Worm (Caenorhabditis elegans) whole organism, young adult: ENCODE measurements around the gene Y54G2A.49.

Source experiments
- C06A6.2 ChIP-seq: fragments of 200-800 bp; sonication (Bioruptor generic); conservative IDR thresholded peaks from 2 replicates; pipeline ENCODE4 v1.3.6; 2022; ENCODE audit warnings: missing genetic modification characterization, missing compliant biosample characterization
- C17E4.6 ChIP-seq: fragments of 200-800 bp; sonication (Bioruptor generic); IDR thresholded peaks from 2 replicates; pipeline ENCODE4 v1.3.6; 2022; ENCODE audit warnings: missing genetic modification reagents, missing genetic modification characterization, missing compliant biosample characterization
- F52B5.7 ChIP-seq: sonication (generic microtip); optimal IDR thresholded peaks from 2 replicates; lab custom pipeline; 2016; ENCODE audit warnings: mild to moderate bottlenecking, missing genetic modification characterization, missing compliant biosample characterization
- K11D2.4 ChIP-seq: fragments of 200-800 bp; sonication (Bioruptor generic); IDR thresholded peaks from 2 replicates; pipeline ENCODE4 v1.3.6; 2022; ENCODE audit warnings: missing genetic modification reagents, missing genetic modification characterization, missing compliant biosample characterization
- T26A5.8 ChIP-seq: sonication (generic microtip); optimal IDR thresholded peaks from 2 replicates; lab custom pipeline; 2016; ENCODE audit warnings: missing genetic modification characterization, missing compliant biosample characterization
- Y53G8AR.9 ChIP-seq: fragments of 200-800 bp; sonication (Bioruptor generic); conservative IDR thresholded peaks from 2 replicates; pipeline ENCODE4 v1.3.6; 2022; ENCODE audit warnings: missing genetic modification reagents, missing genetic modification characterization, missing compliant biosample characterization
- Y95B8A.8 ChIP-seq: fragments of 200-800 bp; sonication (Bioruptor generic); IDR thresholded peaks from 2 replicates; pipeline ENCODE4 v1.3.6; 2022; ENCODE audit warnings: missing genetic modification reagents, missing genetic modification characterization, missing compliant biosample characterization
- atf-7 ChIP-seq: sonication (generic microtip); optimal IDR thresholded peaks from 2 replicates; lab custom pipeline; 2017; ENCODE audit warnings: mild to moderate bottlenecking, missing genetic modification characterization, missing compliant biosample characterization
- bed-2 ChIP-seq: fragments of 200-800 bp; sonication (Bioruptor generic); IDR thresholded peaks from 2 replicates; pipeline ENCODE4 v1.3.6; 2022; ENCODE audit warnings: missing genetic modification reagents, missing genetic modification characterization, missing compliant biosample characterization
- cebp-1 ChIP-seq, 2 experiments: fragments of 200-800 bp in 1 of 2; sonication (Bioruptor generic) in 1 of 2; sonication (generic microtip) in 1 of 2; IDR thresholded peaks in 1 of 2; optimal IDR thresholded peaks in 1 of 2; 2 replicates each; pipeline versions ENCODE4 v1.3.6 to Lab custom; 2017 to 2022; ENCODE audit warnings: missing compliant biosample characterization in 2 of 2, missing genetic modification characterization in 2 of 2, mild to moderate bottlenecking in 1 of 2, missing genetic modification reagents in 1 of 2, moderate library complexity in 1 of 2
- ceh-58 ChIP-seq: fragments of 200-800 bp; sonication (Bioruptor generic); IDR thresholded peaks from 2 replicates; pipeline ENCODE4 v1.3.6; 2022; ENCODE audit warnings: missing genetic modification characterization, missing compliant biosample characterization
- die-1 ChIP-seq: sonication (generic microtip); optimal IDR thresholded peaks from 2 replicates; lab custom pipeline; 2016; ENCODE audit warnings: missing genotype, mild to moderate bottlenecking, missing genetic modification characterization, missing compliant biosample characterization
- dox-1 ChIP-seq: fragments of 200-800 bp; sonication (Bioruptor generic); IDR thresholded peaks from 2 replicates; pipeline ENCODE4 v1.3.6; 2022; ENCODE audit warnings: missing genetic modification reagents, missing genetic modification characterization, missing compliant biosample characterization
- dpff-1 ChIP-seq: sonication (generic microtip); optimal IDR thresholded peaks from 2 replicates; lab custom pipeline; 2017; ENCODE audit warnings: mild to moderate bottlenecking, missing genetic modification characterization, missing compliant biosample characterization
- egrh-3 ChIP-seq: fragments of 200-800 bp; sonication (Bioruptor generic); IDR thresholded peaks from 2 replicates; pipeline ENCODE4 v1.3.6; 2022; ENCODE audit warnings: missing genetic modification reagents, missing genetic modification characterization, missing compliant biosample characterization
- ekl-4 ChIP-seq: fragments of 200-800 bp; sonication (Bioruptor generic); IDR thresholded peaks from 2 replicates; pipeline ENCODE4 v1.3.6; 2022; ENCODE audit warnings: missing genetic modification reagents, missing genetic modification characterization, missing compliant biosample characterization
- hlh-26 ChIP-seq: fragments of 200-800 bp; sonication (Bioruptor generic); conservative IDR thresholded peaks from 2 replicates; pipeline ENCODE4 v1.3.6; 2022; ENCODE audit warnings: missing genetic modification reagents, missing genetic modification characterization, missing compliant biosample characterization
- hrde-1 ChIP-seq: sonication (generic microtip); optimal IDR thresholded peaks from 2 replicates; lab custom pipeline; 2016; ENCODE audit warnings: missing genetic modification characterization, mild to moderate bottlenecking, missing compliant biosample characterization, moderate library complexity, missing genotype, missing genetic modification reagents, borderline replicate concordance
- hsf-1 ChIP-seq: fragments of 200-800 bp; sonication (Bioruptor generic); IDR thresholded peaks from 2 replicates; pipeline ENCODE4 v1.3.6; 2022; ENCODE audit warnings: missing genetic modification reagents, missing genetic modification characterization, missing compliant biosample characterization
- let-607 ChIP-seq, 2 experiments: fragments of 200-800 bp in 1 of 2; sonication (Bioruptor generic) in 1 of 2; sonication (generic microtip) in 1 of 2; optimal IDR thresholded peaks; 2 replicates each; lab custom pipeline; 2016 to 2018; ENCODE audit warnings: mild to moderate bottlenecking in 2 of 2, missing compliant biosample characterization in 2 of 2, missing genetic modification characterization in 2 of 2, moderate library complexity in 2 of 2, missing genotype in 1 of 2
- lin-35 ChIP-seq, 3 experiments: fragments of 150-350 bp in 2 of 3; sonication (generic microtip) in 1 of 3; optimal IDR thresholded peaks; 2 replicates each; lab custom pipeline; 2014 to 2018; ENCODE audit warnings: missing biosample characterization in 3 of 3, missing genetic modification characterization in 3 of 3, missing genetic modification reagents in 3 of 3
- lin-40 ChIP-seq: sonication (generic microtip); optimal IDR thresholded peaks from 2 replicates; lab custom pipeline; 2016; ENCODE audit warnings: missing genetic modification characterization, mild to moderate bottlenecking, missing compliant biosample characterization, missing genotype, missing genetic modification reagents
- lir-1 ChIP-seq: fragments of 200-800 bp; sonication (Bioruptor generic); conservative IDR thresholded peaks from 2 replicates; pipeline ENCODE4 v1.3.6; 2022; ENCODE audit warnings: missing genetic modification reagents, missing genetic modification characterization, missing compliant biosample characterization
- madf-3 ChIP-seq: fragments of 200-800 bp; sonication (Bioruptor generic); IDR thresholded peaks from 2 replicates; pipeline ENCODE4 v1.3.6; 2022; ENCODE audit warnings: missing genetic modification reagents, missing genetic modification characterization, missing compliant biosample characterization
- nfya-2 ChIP-seq: fragments of 200-800 bp; sonication (Bioruptor generic); IDR thresholded peaks from 2 replicates; pipeline ENCODE4 v1.3.6; 2022; ENCODE audit warnings: missing genetic modification reagents, missing genetic modification characterization, missing compliant biosample characterization
- nhr-120 ChIP-seq: fragments of 200-800 bp; sonication (Bioruptor generic); IDR thresholded peaks from 2 replicates; pipeline ENCODE4 v1.3.6; 2022; ENCODE audit warnings: missing genetic modification characterization, missing compliant biosample characterization
- nhr-27 ChIP-seq: fragments of 200-800 bp; sonication (Bioruptor generic); optimal IDR thresholded peaks from 2 replicates; lab custom pipeline; 2018; ENCODE audit warnings: mild to moderate bottlenecking, missing genetic modification characterization, moderate library complexity, missing compliant biosample characterization
- nhr-80 ChIP-seq: sonication (generic microtip); optimal IDR thresholded peaks from 2 replicates; lab custom pipeline; 2016; ENCODE audit warnings: missing genetic modification characterization, missing compliant biosample characterization
- rpc-1 ChIP-seq, 2 experiments: fragments of 150-350 bp in 1 of 2; sonication (generic microtip) in 1 of 2; optimal IDR thresholded peaks; 2 replicates each; lab custom pipeline; 2014 to 2018; ENCODE audit warnings: missing biosample characterization in 1 of 2, missing genetic modification characterization in 1 of 2, missing genetic modification reagents in 1 of 2, missing genotype in 1 of 2
- unc-62 ChIP-seq: fragments of 150-350 bp; optimal IDR thresholded peaks from 2 replicates; lab custom pipeline; 2014; ENCODE audit warnings: missing biosample characterization, missing genetic modification reagents, missing genetic modification characterization
- zfh-2 ChIP-seq: fragments of 200-800 bp; sonication (Bioruptor generic); conservative IDR thresholded peaks from 2 replicates; pipeline ENCODE4 v1.3.6; 2022; ENCODE audit warnings: missing genetic modification reagents, missing genetic modification characterization, missing compliant biosample characterization
- zim-3 ChIP-seq: sonication (generic microtip); optimal IDR thresholded peaks from 2 replicates; lab custom pipeline; 2017; ENCODE audit warnings: mild to moderate bottlenecking, missing genetic modification characterization, moderate library complexity, missing compliant biosample characterization
- ztf-22 ChIP-seq: fragments of 200-800 bp; sonication (Bioruptor generic); optimal IDR thresholded peaks from 2 replicates; lab custom pipeline; 2018; ENCODE audit warnings: mild to moderate bottlenecking, missing genetic modification characterization, moderate library complexity, missing compliant biosample characterization
- ztf-6 ChIP-seq: fragments of 200-800 bp; sonication (Bioruptor generic); IDR thresholded peaks from 2 replicates; pipeline ENCODE4 v1.3.6; 2022; ENCODE audit warnings: missing genetic modification reagents, missing genetic modification characterization, missing compliant biosample characterization

Y54G2A.49 gene

DNA sequence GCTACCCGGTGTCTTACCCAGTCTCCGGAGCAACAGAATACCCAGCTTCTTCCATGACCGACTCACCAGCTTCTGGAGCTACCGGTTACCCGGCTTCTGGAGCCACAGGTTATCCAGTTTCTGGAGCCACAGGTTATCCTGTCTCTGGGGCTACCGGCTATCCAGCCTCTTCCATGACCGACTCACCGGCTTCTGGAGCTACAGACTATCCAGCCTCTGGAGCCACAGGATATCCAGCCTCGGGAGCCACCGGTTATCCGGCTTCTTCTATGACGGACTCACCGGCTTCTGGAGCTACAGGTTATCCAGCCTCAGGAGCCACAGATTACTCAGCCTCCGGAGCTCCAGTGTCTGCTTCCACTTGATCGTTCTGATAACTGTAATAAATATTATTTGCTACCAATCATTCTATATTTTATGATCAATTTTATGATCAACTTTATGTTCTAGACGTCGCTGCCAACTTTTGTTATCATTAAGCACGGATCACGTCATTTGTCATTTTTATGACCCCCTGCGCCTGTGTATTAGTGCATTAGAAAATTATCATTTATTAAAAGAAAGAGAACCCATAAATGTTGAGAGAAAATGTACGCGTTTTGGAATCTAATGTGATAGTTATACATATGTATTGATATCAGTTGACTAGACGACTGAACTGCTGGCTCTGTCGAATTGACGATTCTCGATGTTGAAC, 2.1 kb upstream of the Y54G2A.49 start:
- TF ChIP-seq nhr-80 (tag; lab: Kevin White, UChicago) (peak; percentile 79), egrh-3 (GFP tag; lab: Robert Waterston, UW) (peak; percentile 28; the same call in 1 of the 2 replicates), unc-62 (GFP tag; lab: Kevin White, UChicago) (peak; percentile 16), madf-3 (GFP tag; lab: Robert Waterston, UW) (no peak), die-1 (tag; lab: Kevin White, UChicago) (no peak), zfh-2 (GFP tag; lab: Robert Waterston, UW) (peak; percentile 66), atf-7 (tag; lab: Kevin White, UChicago) (peak; percentile 2)

- TF ChIP-seq nhr-80 (tag; lab: Kevin White, UChicago) (peak; percentile 67), nhr-27 (tag; lab: Kevin White, UChicago) (no peak), dox-1 (GFP tag; lab: Robert Waterston, UW) (0 out of 2 replicates have a peak, but pooled peaks have one; percentile 13)
Measured at ce11 chrIV:2854161-2854560, 1.1 kb upstream of the Y54G2A.49 start.

- no peak for TF ChIP-seq nfya-2 (GFP tag; lab: Robert Waterston, UW)
- no peak for TF ChIP-seq K11D2.4 (GFP tag; lab: Robert Waterston, UW)
- TF ChIP-seq lin-35 (GFP tag; optimal IDR thresholded peaks at IDR 0.05; lab: Kevin White, UChicago), result no peak
- TF ChIP-seq let-607 (tag; optimal IDR thresholded peaks at IDR 0.05; lab: Kevin White, UChicago), result no peak
- TF ChIP-seq Y95B8A.8 (GFP tag; lab: Robert Waterston, UW), result no peak
- TF ChIP-seq T26A5.8 (tag; lab: Kevin White, UChicago), result no peak
- no peak for TF ChIP-seq lir-1 (GFP tag; lab: Robert Waterston, UW)
- no peak for TF ChIP-seq ekl-4
- TF ChIP-seq cebp-1 (GFP tag; IDR thresholded peaks at IDR 0.05; lab: Robert Waterston, UW), result no peak
- no peak for TF ChIP-seq cebp-1 (tag; optimal IDR thresholded peaks at IDR 0.05; lab: Kevin White, UChicago)
- TF ChIP-seq Y53G8AR.9 (GFP tag; lab: Robert Waterston, UW), result no peak
- TF ChIP-seq C06A6.2, result no peak
- no peak for TF ChIP-seq ztf-22
- TF ChIP-seq ceh-58 (GFP tag; lab: Robert Waterston, UW), result no peak
- TF ChIP-seq dpff-1, result no peak
- TF ChIP-seq hsf-1, result no peak
- TF ChIP-seq C17E4.6 (GFP tag; lab: Robert Waterston, UW), result no peak
- TF ChIP-seq bed-2 (GFP tag; lab: Robert Waterston, UW), result no peak
Measured at ce11 chrIV:2851625-2852024, 1.4 kb downstream of the Y54G2A.49 start.

- no peak for TF ChIP-seq nhr-120 (GFP tag; lab: Robert Waterston, UW)
- no peak for TF ChIP-seq zim-3 (tag; lab: Kevin White, UChicago)
- TF ChIP-seq lin-40, result no peak
- TF ChIP-seq dox-1 (GFP tag; lab: Robert Waterston, UW), result no peak
- no peak for TF ChIP-seq rpc-1 (optimal IDR thresholded peaks at IDR 0.05; lab: Kevin White, UChicago)
- TF ChIP-seq rpc-1 (tag; optimal IDR thresholded peaks at IDR 0.05; lab: Kevin White, UChicago), result no peak
- TF ChIP-seq ztf-22, result no peak
- TF ChIP-seq F52B5.7 (tag; lab: Kevin White, UChicago), result no peak
- TF ChIP-seq ztf-6, result no peak
- TF ChIP-seq hlh-26 (GFP tag; lab: Robert Waterston, UW), result no peak
- no peak for TF ChIP-seq hrde-1 (tag; lab: Kevin White, UChicago)
- no peak for TF ChIP-seq K11D2.4 (GFP tag; lab: Robert Waterston, UW)
Measured at ce11 chrIV:2850586-2850985, 2.5 kb downstream of the Y54G2A.49 start, which contains the start of gene clec-85. Gene clec-85, plus strand, starts transcription at chrIV:2850886.
